Fruit fly (Drosophila melanogaster) whole organism, embryonic: Measurements from ENCODE around the gene CG3294.

Source experiments
- Asciz ChIP-seq: fragments of 200-800 bp; sonication (Bioruptor generic); optimal IDR thresholded peaks from 2 replicates; lab custom pipeline; 2017; ENCODE audit warnings: missing biosample characterization, mild to moderate bottlenecking, missing genetic modification characterization, missing genetic modification reagents
- Atf-2 ChIP-seq: fragments of 200-800 bp; sonication (Bioruptor generic); optimal IDR thresholded peaks from 2 replicates; lab custom pipeline; 2016; ENCODE audit warnings: missing biosample characterization, missing genetic modification characterization
- Atf3 ChIP-seq: fragments of 200-800 bp; sonication (Bioruptor generic); optimal IDR thresholded peaks from 3 replicates; lab custom pipeline; 2016; ENCODE audit warnings: missing biosample characterization, missing genetic modification characterization
- CG10274 ChIP-seq: fragments of 200-800 bp; sonication (Bioruptor generic); optimal IDR thresholded peaks from 3 replicates; lab custom pipeline; 2017; ENCODE audit warnings: missing biosample characterization, mild to moderate bottlenecking, missing genetic modification characterization
- CG16813 ChIP-seq: fragments of 200-800 bp; sonication (Bioruptor generic); IDR thresholded peaks from 3 replicates; pipeline ENCODE4 v1.3.6; 2022; ENCODE audit warnings: missing biosample characterization, missing genetic modification characterization; ENCODE audit not compliant: partially characterized antibody
- CG18764 ChIP-seq: fragments of 200-800 bp; sonication (Bioruptor generic); optimal IDR thresholded peaks from 3 replicates; lab custom pipeline; 2016; ENCODE audit warnings: missing biosample characterization, missing genetic modification characterization
- CG2202 ChIP-seq: fragments of 200-800 bp; sonication (Bioruptor generic); optimal IDR thresholded peaks from 2 replicates; lab custom pipeline; 2018; ENCODE audit warnings: missing biosample characterization, mild to moderate bottlenecking, missing genetic modification characterization
- CG30403 ChIP-seq: fragments of 200-800 bp; sonication (Bioruptor generic); optimal IDR thresholded peaks from 3 replicates; lab custom pipeline; 2016; ENCODE audit warnings: missing biosample characterization, missing genetic modification characterization
- CG32767 ChIP-seq: fragments of 200-800 bp; sonication (Bioruptor generic); IDR thresholded peaks from 2 replicates; pipeline ENCODE4 v1.3.6; 2022; ENCODE audit warnings: missing biosample characterization, missing genetic modification characterization
- CG3407 ChIP-seq: fragments of 200-800 bp; sonication (Bioruptor generic); optimal IDR thresholded peaks from 2 replicates; lab custom pipeline; 2018; ENCODE audit warnings: missing biosample characterization, mild to moderate bottlenecking, missing genetic modification characterization
- CG3838 ChIP-seq: fragments of 200-800 bp; sonication (Bioruptor generic); optimal IDR thresholded peaks from 3 replicates; lab custom pipeline; 2016; ENCODE audit warnings: missing biosample characterization, missing genetic modification characterization
- CG3847 ChIP-seq: fragments of 200-800 bp; sonication (Bioruptor generic); IDR thresholded peaks from 2 replicates; pipeline ENCODE4 v1.3.6; 2022; ENCODE audit warnings: missing biosample characterization, missing genetic modification characterization
- CG4730 ChIP-seq: fragments of 200-800 bp; sonication (Bioruptor generic); IDR thresholded peaks from 2 replicates; pipeline ENCODE4 v1.3.6; 2022; ENCODE audit warnings: missing biosample characterization, missing genetic modification characterization
- CG6175 ChIP-seq: fragments of 200-800 bp; sonication (Bioruptor generic); IDR thresholded peaks from 3 replicates; pipeline ENCODE4 v1.3.6; 2022; ENCODE audit warnings: missing biosample characterization, missing genetic modification characterization
- CG6683 ChIP-seq: fragments of 200-800 bp; sonication (Bioruptor generic); optimal IDR thresholded peaks from 2 replicates; lab custom pipeline; 2017; ENCODE audit warnings: missing biosample characterization, mild to moderate bottlenecking, missing genetic modification characterization, missing genetic modification reagents
- CG6689 ChIP-seq: fragments of 200-800 bp; sonication (Bioruptor generic); IDR thresholded peaks from 2 replicates; pipeline ENCODE4 v1.3.6; 2022; ENCODE audit warnings: missing biosample characterization, missing genetic modification characterization
- CG7928 ChIP-seq: fragments of 200-800 bp; sonication (Bioruptor generic); optimal IDR thresholded peaks from 2 replicates; lab custom pipeline; 2017; ENCODE audit warnings: missing biosample characterization, mild to moderate bottlenecking, missing genetic modification characterization
- CG9797 ChIP-seq: fragments of 200-800 bp; sonication (Bioruptor generic); optimal IDR thresholded peaks from 3 replicates; lab custom pipeline; 2018; ENCODE audit warnings: missing biosample characterization, mild to moderate bottlenecking, missing genetic modification characterization
- CG9817 ChIP-seq: fragments of 200-800 bp; sonication (Bioruptor generic); optimal IDR thresholded peaks from 2 replicates; lab custom pipeline; 2018; ENCODE audit warnings: missing biosample characterization, mild to moderate bottlenecking, missing genetic modification characterization, moderate library complexity
- CkIIα-i1 ChIP-seq: fragments of 200-800 bp; sonication (Bioruptor generic); IDR thresholded peaks from 2 replicates; pipeline ENCODE4 v1.3.6; 2022; ENCODE audit warnings: missing biosample characterization, missing genetic modification characterization
- CoRest ChIP-seq: fragments of 200-800 bp; sonication (Bioruptor generic); optimal IDR thresholded peaks from 3 replicates; lab custom pipeline; 2018; ENCODE audit warnings: missing biosample characterization, mild to moderate bottlenecking, missing genetic modification characterization, moderate library complexity
- Dad ChIP-seq: fragments of 200-800 bp; sonication (Bioruptor generic); optimal IDR thresholded peaks from 3 replicates; lab custom pipeline; 2016; ENCODE audit warnings: missing biosample characterization, missing genetic modification characterization
- Dip3 ChIP-seq: fragments of 200-800 bp; sonication (Bioruptor generic); optimal IDR thresholded peaks from 3 replicates; lab custom pipeline; 2016; ENCODE audit warnings: missing biosample characterization, missing genetic modification characterization
- HLH4C ChIP-seq: fragments of 200-800 bp; sonication (Bioruptor generic); IDR thresholded peaks from 3 replicates; pipeline ENCODE4 v1.3.6; 2022; ENCODE audit warnings: missing biosample characterization, missing genetic modification characterization; ENCODE audit not compliant: partially characterized antibody
- HmgZ ChIP-seq: fragments of 200-800 bp; sonication (Bioruptor generic); optimal IDR thresholded peaks from 2 replicates; lab custom pipeline; 2018; ENCODE audit warnings: missing biosample characterization, mild to moderate bottlenecking, missing genetic modification characterization
- Hmr ChIP-seq: fragments of 200-800 bp; sonication (Bioruptor generic); optimal IDR thresholded peaks from 3 replicates; lab custom pipeline; 2017; ENCODE audit warnings: mild to moderate bottlenecking, missing biosample characterization, missing genetic modification reagents, missing genetic modification characterization
- Hr78 ChIP-seq, 2 experiments: fragments of 200-800 bp in 1 of 2; fragments of >200 bp in 1 of 2; sonication (Bioruptor generic) in 1 of 2; optimal IDR thresholded peaks; 2 replicates each; lab custom pipeline; 2017 to 2019; ENCODE audit warnings: missing biosample characterization in 2 of 2, missing genetic modification characterization in 2 of 2, mild to moderate bottlenecking in 1 of 2, moderate library complexity in 1 of 2
- Mad ChIP-seq: fragments of 200-800 bp; sonication (Bioruptor generic); optimal IDR thresholded peaks from 2 replicates; lab custom pipeline; 2016; ENCODE audit warnings: missing biosample characterization, missing genetic modification characterization
- Poxn ChIP-seq: fragments of 200-800 bp; sonication (Bioruptor generic); IDR thresholded peaks from 2 replicates; pipeline ENCODE4 v1.3.6; 2022; ENCODE audit warnings: missing biosample characterization, missing genetic modification characterization
- Sry-β ChIP-seq: fragments of 200-800 bp; sonication (Bioruptor generic); optimal IDR thresholded peaks from 2 replicates; lab custom pipeline; 2018; ENCODE audit warnings: missing biosample characterization, mild to moderate bottlenecking, missing genetic modification characterization, moderate library complexity
- Sry-δ ChIP-seq: fragments of 200-800 bp; sonication (Bioruptor generic); optimal IDR thresholded peaks from 2 replicates; lab custom pipeline; 2016; ENCODE audit warnings: missing biosample characterization, missing genetic modification characterization
- ash1 ChIP-seq: fragments of 200-800 bp; sonication (Bioruptor generic); optimal IDR thresholded peaks from 2 replicates; lab custom pipeline; 2018; ENCODE audit warnings: missing biosample characterization, mild to moderate bottlenecking, missing genetic modification characterization
- br ChIP-seq: fragments of >200 bp; optimal IDR thresholded peaks from 2 replicates; lab custom pipeline; 2017
- btn ChIP-seq: fragments of 200-800 bp; sonication (Bioruptor generic); optimal IDR thresholded peaks from 2 replicates; lab custom pipeline; 2016; ENCODE audit warnings: missing biosample characterization, missing genetic modification characterization
- dan ChIP-seq: fragments of 200-800 bp; sonication (Bioruptor generic); IDR thresholded peaks from 2 replicates; pipeline ENCODE4 v1.3.6; 2022; ENCODE audit warnings: missing biosample characterization, missing genetic modification characterization
- gcm2 ChIP-seq: fragments of 200-800 bp; sonication (Bioruptor generic); optimal IDR thresholded peaks from 2 replicates; lab custom pipeline; 2016; ENCODE audit warnings: missing biosample characterization, missing genetic modification characterization
- gt ChIP-seq: fragments of 200-800 bp; sonication (Bioruptor generic); IDR thresholded peaks from 2 replicates; pipeline ENCODE4 v1.3.6; 2022; ENCODE audit warnings: missing biosample characterization, missing genetic modification characterization
- her ChIP-seq: fragments of 200-800 bp; sonication (Bioruptor generic); optimal IDR thresholded peaks from 2 replicates; lab custom pipeline; 2016; ENCODE audit warnings: missing biosample characterization, missing genetic modification characterization
- knrl ChIP-seq: fragments of 200-800 bp; sonication (Bioruptor generic); IDR thresholded peaks from 3 replicates; pipeline ENCODE4 v1.3.6; 2022; ENCODE audit warnings: missing biosample characterization, missing genetic modification characterization; ENCODE audit not compliant: partially characterized antibody
- lmd ChIP-seq: fragments of 200-800 bp; sonication (Bioruptor generic); IDR thresholded peaks from 2 replicates; pipeline ENCODE4 v1.3.6; 2022; ENCODE audit warnings: missing biosample characterization, missing genetic modification characterization
- nmo ChIP-seq: fragments of 200-800 bp; sonication (Bioruptor generic); optimal IDR thresholded peaks from 2 replicates; lab custom pipeline; 2018; ENCODE audit warnings: missing biosample characterization, mild to moderate bottlenecking, missing genetic modification characterization, moderate library complexity
- p53 ChIP-seq: fragments of 200-800 bp; sonication (Bioruptor generic); optimal IDR thresholded peaks from 2 replicates; lab custom pipeline; 2016; ENCODE audit warnings: missing biosample characterization, missing genetic modification characterization
- sd ChIP-seq: fragments of 200-800 bp; sonication (Bioruptor generic); optimal IDR thresholded peaks from 3 replicates; lab custom pipeline; 2018; ENCODE audit warnings: missing biosample characterization, mild to moderate bottlenecking, missing genetic modification characterization, moderate library complexity
- sima ChIP-seq: fragments of 200-800 bp; sonication (Bioruptor generic); optimal IDR thresholded peaks from 2 replicates; lab custom pipeline; 2016; ENCODE audit warnings: missing biosample characterization, missing genetic modification characterization
- slp2 ChIP-seq: fragments of 200-800 bp; sonication (Bioruptor generic); optimal IDR thresholded peaks from 2 replicates; lab custom pipeline; 2016; ENCODE audit warnings: missing biosample characterization, missing genetic modification characterization
- sr ChIP-seq: fragments of 200-800 bp; sonication (Bioruptor generic); IDR thresholded peaks from 3 replicates; pipeline ENCODE4 v1.3.6; 2022; ENCODE audit warnings: missing biosample characterization, missing genetic modification characterization
- ssp ChIP-seq: fragments of 200-800 bp; sonication (Bioruptor generic); IDR thresholded peaks from 2 replicates; pipeline ENCODE4 v1.3.6; 2022; ENCODE audit warnings: missing biosample characterization, missing genetic modification characterization
- stc ChIP-seq: fragments of 200-800 bp; sonication (Bioruptor generic); IDR thresholded peaks from 2 replicates; pipeline ENCODE4 v1.3.6; 2022; ENCODE audit warnings: missing biosample characterization, missing genetic modification characterization
- sug ChIP-seq: fragments of 200-800 bp; optimal IDR thresholded peaks from 2 replicates; lab custom pipeline; 2019; ENCODE audit warnings: missing biosample characterization, mild to moderate bottlenecking, missing genetic modification characterization, moderate library complexity
- unc-4 ChIP-seq: fragments of 200-800 bp; sonication (Bioruptor generic); IDR thresholded peaks from 2 replicates; pipeline ENCODE4 v1.3.6; 2022; ENCODE audit warnings: missing biosample characterization, missing genetic modification characterization; ENCODE audit not compliant: partially characterized antibody
- zen ChIP-seq: fragments of 200-800 bp; sonication (Bioruptor generic); optimal IDR thresholded peaks from 3 replicates; lab custom pipeline; 2018; ENCODE audit warnings: missing biosample characterization, mild to moderate bottlenecking, missing genetic modification characterization, moderate library complexity
- zfh1 ChIP-seq: fragments of 200-800 bp; sonication (Bioruptor generic); IDR thresholded peaks from 3 replicates; pipeline ENCODE4 v1.3.6; 2022; ENCODE audit warnings: missing biosample characterization, missing genetic modification characterization

CG3294 gene

dm6 chr2L:4818056-4818455 is 23.7 kb downstream of the CG3294 start, which contains the start of gene CG3225 (continued):
- TF ChIP-seq stc (GFP tag; lab: Robert Waterston, UW) (no peak), CG30403 (GFP tag; lab: Kevin White, UChicago) (no peak), HmgZ (peak; percentile 30), CG6683 (GFP tag; lab: Kevin White, UChicago) (no peak), CG3838 (no peak), CG9817 (no peak), CG2202 (no peak), Atf3 (GFP tag; lab: Kevin White, UChicago) (no peak), Poxn (GFP tag; lab: Robert Waterston, UW) (no peak), dan (GFP tag; lab: Robert Waterston, UW) (no peak), br (no peak), zen (tag; lab: Kevin White, UChicago) (no peak), sug (tag; lab: Kevin White, UChicago) (peak; percentile 4), CG18764 (GFP tag; lab: Kevin White, UChicago) (no peak), CG3847 (no peak), Dad (GFP tag; lab: Kevin White, UChicago) (no peak), Hr78 (GFP tag; optimal IDR thresholded peaks at IDR 0.05; lab: Kevin White, UChicago) (no peak), Dip3 (GFP tag; lab: Kevin White, UChicago) (no peak), Hmr (GFP tag; lab: Kevin White, UChicago) (no peak), slp2 (GFP tag; lab: Kevin White, UChicago) (no peak), knrl (GFP tag; lab: Robert Waterston, UW) (0 out of 3 replicates have a peak, but pooled peaks have one; percentile 4), CoRest (tag; lab: Kevin White, UChicago) (no peak), CG16813 (GFP tag; lab: Robert Waterston, UW) (0 out of 3 replicates have a peak, but pooled peaks have one; percentile 27), CG7928 (GFP tag; lab: Kevin White, UChicago) (no peak), Sry-δ (GFP tag; lab: Kevin White, UChicago) (peak; percentile 25), gcm2 (no peak), CG4730 (no peak), nmo (GFP tag; lab: Kevin White, UChicago) (peak; percentile 8), gt (no peak), Asciz (GFP tag; lab: Kevin White, UChicago) (no peak), CG6175 (GFP tag; lab: Robert Waterston, UW) (no peak), her (no peak), unc-4 (peak; percentile 43; the same call in 1 of the 2 replicates), CG32767 (GFP tag; lab: Robert Waterston, UW) (no peak), p53 (GFP tag; lab: Kevin White, UChicago) (no peak), zfh1 (GFP tag; lab: Robert Waterston, UW) (no peak), HLH4C (GFP tag; lab: Robert Waterston, UW) (peak; percentile 54; the same call in 2 of the 3 replicates), CG10274 (GFP tag; lab: Kevin White, UChicago) (no peak), ssp (no peak), lmd (GFP tag; lab: Robert Waterston, UW) (no peak), sd (tag; lab: Kevin White, UChicago) (peak; percentile 100), btn (GFP tag; lab: Kevin White, UChicago) (no peak), CG6689 (GFP tag; lab: Robert Waterston, UW) (no peak), CG9797 (GFP tag; lab: Kevin White, UChicago) (peak; percentile 82), Mad (GFP tag; lab: Kevin White, UChicago) (no peak), CkIIα-i1 (GFP tag; lab: Robert Waterston, UW) (no peak), CG3407 (no peak), sima (GFP tag; lab: Kevin White, UChicago) (no peak), ash1 (no peak), sr (GFP tag; lab: Robert Waterston, UW) (no peak), Sry-β (GFP tag; lab: Kevin White, UChicago) (no peak), Atf-2 (GFP tag; lab: Kevin White, UChicago) (no peak)
